Fruit fly (Drosophila melanogaster) S2 (cell line): Measurements from ENCODE around the gene C1GalTA.

Source experiments
- CG8478 ChIP-seq: fragments of >200 bp; optimal IDR thresholded peaks from 2 replicates; lab custom pipeline; 2018
- CTCF ChIP-seq, 2 experiments: fragments of >200 bp; optimal IDR thresholded peaks; 2 replicates each; lab custom pipeline; 2018

DNA sequence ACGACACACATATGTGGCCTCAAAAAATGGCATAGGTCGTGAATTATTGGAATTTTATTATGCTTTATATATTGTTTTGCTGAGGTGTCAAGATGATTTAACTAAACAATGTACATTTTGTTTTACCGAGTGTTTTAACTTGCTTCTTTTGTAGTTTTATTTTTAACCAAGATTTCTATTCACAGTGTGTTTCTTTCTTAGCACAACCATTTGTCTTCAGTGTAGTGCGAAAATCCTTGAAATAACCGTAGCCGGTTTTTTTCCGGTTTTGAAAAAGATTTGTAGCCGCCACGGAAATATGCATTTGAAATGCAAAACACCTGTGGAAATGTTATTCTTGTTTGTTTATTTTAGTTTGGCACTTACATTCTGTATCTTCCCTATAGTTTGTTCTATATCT is 6.1 kb upstream of the C1GalTA start:
- no peak for TF ChIP-seq CG8478
- no peak for TF ChIP-seq CTCF (optimal IDR thresholded peaks at IDR 0.05; lab: Kevin White, UChicago)
